Fruit fly (Drosophila melanogaster): ENCODE results near the gene spel1.

The spel1 gene

DNA sequence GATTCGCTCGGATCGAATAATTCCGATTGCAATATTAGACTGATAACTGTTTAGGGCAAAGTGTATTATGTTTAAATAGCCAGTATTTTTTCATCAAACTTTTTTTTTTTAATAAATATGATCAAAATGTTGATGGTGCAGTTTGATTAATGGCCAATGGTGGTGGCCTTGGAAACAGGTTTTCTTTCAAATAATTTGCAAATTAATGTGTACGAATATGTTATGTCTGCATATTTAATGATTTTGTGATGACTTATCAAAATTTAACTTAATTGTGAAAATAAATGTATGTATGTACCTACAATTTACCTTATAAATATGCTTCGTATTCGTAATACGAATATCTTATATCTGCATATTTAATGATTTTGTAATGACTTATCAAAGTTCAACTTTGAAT lies 588 bp upstream of the spel1 start:
- no peak for TF ChIP-seq vri (GFP tag; optimal IDR thresholded peaks at IDR 0.05)
- no peak for TF ChIP-seq Lpt (GFP tag; optimal IDR thresholded peaks at IDR 0.05)
- TF ChIP-seq CG15336 (GFP tag; IDR thresholded peaks at IDR 0.05) = no peak
- TF ChIP-seq Sox15 (GFP tag; optimal IDR thresholded peaks at IDR 0.05) = no peak
- TF ChIP-seq cyc (GFP tag; optimal IDR thresholded peaks at IDR 0.05) = no peak
- no peak for TF ChIP-seq acj6 (GFP tag; optimal IDR thresholded peaks at IDR 0.05)
- no peak for TF ChIP-seq CG8319 (GFP tag; optimal IDR thresholded peaks at IDR 0.05)
- TF ChIP-seq CG3919 (GFP tag; optimal IDR thresholded peaks at IDR 0.05) = no peak
- no peak for TF ChIP-seq CG7368 (GFP tag; optimal IDR thresholded peaks at IDR 0.05)
- no peak for TF ChIP-seq OdsH (GFP tag; optimal IDR thresholded peaks at IDR 0.05)
- no peak for TF ChIP-seq CG34406 (GFP tag; optimal IDR thresholded peaks at IDR 0.05)
- no peak for TF ChIP-seq eg (GFP tag; IDR thresholded peaks at IDR 0.05)

DNA sequence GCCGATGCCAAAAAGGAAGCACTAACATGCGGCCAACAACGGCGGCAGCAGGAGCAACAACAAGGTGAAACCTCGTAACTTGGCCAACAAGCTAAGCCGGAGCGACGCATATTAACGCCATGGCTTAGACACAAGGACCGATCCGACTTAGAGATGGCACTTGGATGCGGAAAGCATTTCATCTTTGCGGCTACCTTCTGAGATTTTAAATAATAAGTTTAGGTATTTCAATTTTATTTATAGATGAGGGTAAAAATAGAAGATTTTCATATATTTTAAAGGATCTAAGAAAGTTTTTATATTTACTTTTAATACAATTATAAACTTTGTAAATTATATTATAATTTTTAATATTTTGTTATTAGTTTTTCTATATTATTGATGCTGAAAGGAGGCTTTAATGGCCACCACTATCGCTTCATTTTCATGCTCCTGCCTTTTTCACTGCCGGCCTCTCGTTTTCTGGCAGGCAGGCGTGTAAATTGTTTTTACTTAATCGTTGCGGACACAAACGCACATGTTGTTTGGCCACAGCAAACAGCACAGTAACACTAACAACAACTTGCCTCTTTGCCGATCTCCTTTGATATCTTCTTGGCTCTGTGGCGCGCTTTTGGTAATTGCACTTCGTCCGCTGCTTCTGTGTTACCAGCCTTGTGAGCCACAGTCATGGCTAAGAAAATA lies 4.9 kb downstream of the spel1 start:
- TF ChIP-seq net (GFP tag; optimal IDR thresholded peaks at IDR 0.05) (no peak), Sox14 (GFP tag; optimal IDR thresholded peaks at IDR 0.05) (peak; percentile 21), CG10631 (GFP tag; optimal IDR thresholded peaks at IDR 0.05) (peak; percentile 33), CG1621 (tag; optimal IDR thresholded peaks at IDR 0.05) (no peak), Eip78C (GFP tag) (peak; percentile 80), CG31627 (GFP tag; optimal IDR thresholded peaks at IDR 0.05) (no peak), OdsH (GFP tag; optimal IDR thresholded peaks at IDR 0.05) (peak; percentile 38), CG6792 (GFP tag; optimal IDR thresholded peaks at IDR 0.05) (peak; percentile 15), topi (GFP tag; optimal IDR thresholded peaks at IDR 0.05) (peak; percentile 21), CG9139 (GFP tag; optimal IDR thresholded peaks at IDR 0.05) (no peak), Ets96B (tag; optimal IDR thresholded peaks at IDR 0.05) (peak; percentile 42), Blimp-1 (GFP tag; optimal IDR thresholded peaks at IDR 0.05) (no peak), Sox102F (GFP tag; optimal IDR thresholded peaks at IDR 0.05) (peak; percentile 31), esn (GFP tag; optimal IDR thresholded peaks at IDR 0.05) (no peak), fd59A (GFP tag; optimal IDR thresholded peaks at IDR 0.05) (no peak), CG11762 (GFP tag; optimal IDR thresholded peaks at IDR 0.05; ENCODE audit: insufficient read depth) (no peak), Eip75B (GFP tag; optimal IDR thresholded peaks at IDR 0.05) (no peak), CG10669 (GFP tag; optimal IDR thresholded peaks at IDR 0.05) (no peak), vri (GFP tag; optimal IDR thresholded peaks at IDR 0.05) (no peak), CG15336 (GFP tag; IDR thresholded peaks at IDR 0.05) (peak; percentile 80), CG7368 (GFP tag; optimal IDR thresholded peaks at IDR 0.05) (no peak), pdm3 (GFP tag; optimal IDR thresholded peaks at IDR 0.05) (no peak), Hr39 (GFP tag; optimal IDR thresholded peaks at IDR 0.05) (no peak), dac (GFP tag; optimal IDR thresholded peaks at IDR 0.05) (peak; percentile 13), fd85E (GFP tag; optimal IDR thresholded peaks at IDR 0.05) (no peak), Met (GFP tag; optimal IDR thresholded peaks at IDR 0.05) (peak; percentile 53), eg (GFP tag; IDR thresholded peaks at IDR 0.05) (peak; percentile 80), CG6163 (GFP tag; IDR thresholded peaks at IDR 0.05) (peak; percentile 15; the same call in 1 of the 3 replicates), salr (GFP tag; optimal IDR thresholded peaks at IDR 0.05) (no peak), CG8319 (GFP tag; optimal IDR thresholded peaks at IDR 0.05) (no peak), CG16779 (tag; optimal IDR thresholded peaks at IDR 0.05) (peak; percentile 6), Hr4 (GFP tag; optimal IDR thresholded peaks at IDR 0.05) (peak; percentile 25), CG11294 (GFP tag; IDR thresholded peaks at IDR 0.05) (no peak), CG3032 (tag; optimal IDR thresholded peaks at IDR 0.05) (peak; percentile 19), CG3919 (GFP tag; optimal IDR thresholded peaks at IDR 0.05) (peak; percentile 51), achi (GFP tag; optimal IDR thresholded peaks at IDR 0.05) (peak; percentile 7), CG4318 (GFP tag; optimal IDR thresholded peaks at IDR 0.05) (peak; percentile 55), CG8119 (GFP tag; IDR thresholded peaks at IDR 0.05) (peak; percentile 83), svp (GFP tag) (no peak), CG6276 (GFP tag; optimal IDR thresholded peaks at IDR 0.05) (peak; percentile 10), CG32006 (GFP tag; optimal IDR thresholded peaks at IDR 0.05) (peak; percentile 72)

Data from whole organism, prepupa.